Worm (Caenorhabditis elegans): ENCODE results near the gene gad-2.

The gad-2 gene

ce11 chrX:7390270-7390669, 3.0 kb upstream of the gad-2 start, which contains the start of gene C10A4.6:
C10A4.6 (plus strand) TSS chrX:7390570.
- TF ChIP-seq B0019.2 (GFP tag; conservative IDR thresholded peaks at IDR 0.05) (no peak), ztf-26 (tag; optimal IDR thresholded peaks at IDR 0.05) (no peak), snpc-1.1 (tag; optimal IDR thresholded peaks at IDR 0.05; ENCODE audit: insufficient read depth) (no peak), athp-1 (tag; optimal IDR thresholded peaks at IDR 0.05) (no peak), T26A5.8 (tag; optimal IDR thresholded peaks at IDR 0.05) (no peak), nhr-27 (tag; optimal IDR thresholded peaks at IDR 0.05) (no peak), somi-1 (GFP tag; optimal IDR thresholded peaks at IDR 0.05) (no peak), hmg-20 (GFP tag; IDR thresholded peaks at IDR 0.05) (no peak), T07F8.4 (tag; optimal IDR thresholded peaks at IDR 0.05) (no peak), ceh-100 (GFP tag; IDR thresholded peaks at IDR 0.05) (no peak), madf-3 (GFP tag; IDR thresholded peaks at IDR 0.05) (no peak)

ce11 chrX:7397935-7398334, 4.7 kb downstream of the gad-2 start, which contains the start of gene C10A4.13:
C10A4.13 (minus strand) TSS chrX:7398035.
- no peak for TF ChIP-seq sea-2 (GFP tag; IDR thresholded peaks at IDR 0.05)
- no peak for TF ChIP-seq F39B2.1 (GFP tag; IDR thresholded peaks at IDR 0.05)
- TF ChIP-seq akir-1 (GFP tag; optimal IDR thresholded peaks at IDR 0.05) = no peak
- TF ChIP-seq attf-5 (GFP tag; optimal IDR thresholded peaks at IDR 0.05) = no peak
- TF ChIP-seq egrh-3 (GFP tag; IDR thresholded peaks at IDR 0.05) = no peak
- no peak for TF ChIP-seq ztf-22 (GFP tag; optimal IDR thresholded peaks at IDR 0.05)
- TF ChIP-seq Y95B8A.8 (GFP tag; IDR thresholded peaks at IDR 0.05) = no peak
- no peak for TF ChIP-seq rcor-1 (GFP tag; IDR thresholded peaks at IDR 0.05)
- TF ChIP-seq rpc-1 (optimal IDR thresholded peaks at IDR 0.05) = no peak
- TF ChIP-seq rpc-1 (tag; optimal IDR thresholded peaks at IDR 0.05) = no peak
- no peak for TF ChIP-seq madf-6 (GFP tag; IDR thresholded peaks at IDR 0.05)
- no peak for TF ChIP-seq ccch-3 (GFP tag; optimal IDR thresholded peaks at IDR 0.05)
- no peak for TF ChIP-seq ets-4 (GFP tag; optimal IDR thresholded peaks at IDR 0.05)
- no peak for TF ChIP-seq him-1 (tag; optimal IDR thresholded peaks at IDR 0.05)
- no peak for TF ChIP-seq cebp-1 (GFP tag; IDR thresholded peaks at IDR 0.05)
- TF ChIP-seq cebp-1 (tag; optimal IDR thresholded peaks at IDR 0.05) = no peak
- TF ChIP-seq pbrm-1 (GFP tag; IDR thresholded peaks at IDR 0.05) = no peak
- TF ChIP-seq F37B4.10 (GFP tag; IDR thresholded peaks at IDR 0.05) = no peak
- no peak for TF ChIP-seq nhr-90 (tag; optimal IDR thresholded peaks at IDR 0.05)
- TF ChIP-seq athp-1 (tag; optimal IDR thresholded peaks at IDR 0.05) = no peak

- no peak for TF ChIP-seq hmg-1.2 (GFP tag; IDR thresholded peaks at IDR 0.05)
- TF ChIP-seq xnd-1 (tag; optimal IDR thresholded peaks at IDR 0.05) = no peak
- no peak for TF ChIP-seq sea-2 (GFP tag; IDR thresholded peaks at IDR 0.05)
- no peak for TF ChIP-seq rcor-1 (GFP tag; IDR thresholded peaks at IDR 0.05)
- TF ChIP-seq K11D2.4 (GFP tag; IDR thresholded peaks at IDR 0.05) = no peak
- TF ChIP-seq unc-130 (GFP tag; optimal IDR thresholded peaks at IDR 0.05) = no peak
- TF ChIP-seq hmg-20 (GFP tag; IDR thresholded peaks at IDR 0.05) = no peak
- no peak for TF ChIP-seq T26A5.8 (tag; optimal IDR thresholded peaks at IDR 0.05)
Observed at ce11 chrX:7398584-7398983, 5.3 kb downstream of the gad-2 start, which contains the start of gene C10A4.10. C10A4.10 (plus strand) TSS chrX:7398884.

ce11 chrX:7400788-7401187, 7.5 kb downstream of the gad-2 start, which contains the start of gene C10A4.4:
C10A4.4 (plus strand) TSS chrX:7401088.
- no peak for TF ChIP-seq F57C9.4 (tag; optimal IDR thresholded peaks at IDR 0.05)
- TF ChIP-seq let-526 (GFP tag; IDR thresholded peaks at IDR 0.05) = no peak
- no peak for TF ChIP-seq attf-3 (GFP tag; conservative IDR thresholded peaks at IDR 0.05)
- no peak for TF ChIP-seq chd-7 (tag; optimal IDR thresholded peaks at IDR 0.05)
- TF ChIP-seq ets-4 (GFP tag; optimal IDR thresholded peaks at IDR 0.05) = no peak
- no peak for TF ChIP-seq ceh-27 (GFP tag; optimal IDR thresholded peaks at IDR 0.05)
- no peak for TF ChIP-seq F37B4.10 (GFP tag; IDR thresholded peaks at IDR 0.05)
- TF ChIP-seq B0261.1 (tag; optimal IDR thresholded peaks at IDR 0.05) = no peak
- no peak for TF ChIP-seq sea-2 (GFP tag; IDR thresholded peaks at IDR 0.05)
- TF ChIP-seq mcd-1 (GFP tag; IDR thresholded peaks at IDR 0.05) = no peak
- TF ChIP-seq aptf-2 (GFP tag; conservative IDR thresholded peaks at IDR 0.05) = no peak
- no peak for TF ChIP-seq ztf-26 (tag; optimal IDR thresholded peaks at IDR 0.05)
- TF ChIP-seq C06A6.2 (GFP tag; conservative IDR thresholded peaks at IDR 0.05) = no peak

Data from whole organism, young adult.